Worm (Caenorhabditis elegans) whole organism, young adult: ENCODE measurements around the gene cdk-11.2.

ENCODE experiments used
- B0261.1 ChIP-seq: sonication (generic microtip); optimal IDR thresholded peaks from 2 replicates; lab custom pipeline; 2016; ENCODE audit warnings: mild to moderate bottlenecking, missing genetic modification characterization, moderate library complexity, missing compliant biosample characterization
- F10E7.11 ChIP-seq: sonication (generic microtip); optimal IDR thresholded peaks from 2 replicates; lab custom pipeline; 2017; ENCODE audit warnings: mild to moderate bottlenecking, missing genetic modification characterization, moderate library complexity, missing compliant biosample characterization
- F23B12.7 ChIP-seq: sonication (generic microtip); optimal IDR thresholded peaks from 2 replicates; lab custom pipeline; 2017; ENCODE audit warnings: missing genetic modification characterization, mild to moderate bottlenecking, missing compliant biosample characterization, antibody characterized with exemption, moderate library complexity; ENCODE audit not compliant: insufficient read depth
- F33H1.4 ChIP-seq: fragments of 200-800 bp; sonication (Bioruptor generic); IDR thresholded peaks from 2 replicates; pipeline ENCODE4 v1.3.6; 2022; ENCODE audit warnings: missing genetic modification reagents, missing genetic modification characterization, missing compliant biosample characterization
- K11D2.4 ChIP-seq: fragments of 200-800 bp; sonication (Bioruptor generic); IDR thresholded peaks from 2 replicates; pipeline ENCODE4 v1.3.6; 2022; ENCODE audit warnings: missing genetic modification reagents, missing genetic modification characterization, missing compliant biosample characterization
- T07F8.4 ChIP-seq: sonication (generic microtip); optimal IDR thresholded peaks from 2 replicates; lab custom pipeline; 2016; ENCODE audit warnings: mild to moderate bottlenecking, missing genetic modification characterization, moderate library complexity, missing compliant biosample characterization
- Y53G8AR.9 ChIP-seq: fragments of 200-800 bp; sonication (Bioruptor generic); conservative IDR thresholded peaks from 2 replicates; pipeline ENCODE4 v1.3.6; 2022; ENCODE audit warnings: missing genetic modification reagents, missing genetic modification characterization, missing compliant biosample characterization
- Y56A3A.18 ChIP-seq: fragments of 200-800 bp; sonication (Bioruptor generic); IDR thresholded peaks from 2 replicates; pipeline ENCODE4 v1.3.6; 2022; ENCODE audit warnings: missing genetic modification reagents, missing genetic modification characterization, missing compliant biosample characterization
- Y67H2A.10 ChIP-seq: fragments of 200-800 bp; sonication (Bioruptor generic); conservative IDR thresholded peaks from 2 replicates; pipeline ENCODE4 v1.3.6; 2022; ENCODE audit warnings: missing genetic modification reagents, missing genetic modification characterization, missing compliant biosample characterization
- aptf-3 ChIP-seq: fragments of 200-800 bp; sonication (Bioruptor generic); IDR thresholded peaks from 2 replicates; pipeline ENCODE4 v1.3.6; 2022; ENCODE audit warnings: missing genetic modification characterization, missing compliant biosample characterization
- atf-7 ChIP-seq: sonication (generic microtip); optimal IDR thresholded peaks from 2 replicates; lab custom pipeline; 2017; ENCODE audit warnings: mild to moderate bottlenecking, missing genetic modification characterization, missing compliant biosample characterization
- attf-3 ChIP-seq: fragments of 200-800 bp; sonication (Bioruptor generic); conservative IDR thresholded peaks from 2 replicates; pipeline ENCODE4 v1.3.6; 2022; ENCODE audit warnings: missing genetic modification reagents, missing genetic modification characterization, missing compliant biosample characterization
- attf-5 ChIP-seq: fragments of 200-800 bp; sonication (Bioruptor generic); optimal IDR thresholded peaks from 2 replicates; lab custom pipeline; 2018; ENCODE audit warnings: mild to moderate bottlenecking, missing genetic modification characterization, missing compliant biosample characterization
- attf-6 ChIP-seq: fragments of 200-800 bp; sonication (Bioruptor generic); IDR thresholded peaks from 2 replicates; pipeline ENCODE4 v1.3.6; 2022; ENCODE audit warnings: missing genetic modification reagents, missing genetic modification characterization, missing compliant biosample characterization
- cebp-2 ChIP-seq: fragments of 200-800 bp; sonication (Bioruptor generic); IDR thresholded peaks from 2 replicates; pipeline ENCODE4 v1.3.6; 2022; ENCODE audit warnings: missing genetic modification characterization, missing compliant biosample characterization
- ceh-58 ChIP-seq: fragments of 200-800 bp; sonication (Bioruptor generic); IDR thresholded peaks from 2 replicates; pipeline ENCODE4 v1.3.6; 2022; ENCODE audit warnings: missing genetic modification characterization, missing compliant biosample characterization
- ets-4 ChIP-seq: fragments of 200-800 bp; sonication (Bioruptor generic); optimal IDR thresholded peaks from 2 replicates; lab custom pipeline; 2018; ENCODE audit warnings: mild to moderate bottlenecking, missing genetic modification characterization, missing compliant biosample characterization
- him-1 ChIP-seq: sonication (generic microtip); optimal IDR thresholded peaks from 2 replicates; lab custom pipeline; 2016; ENCODE audit warnings: missing genotype, missing genetic modification reagents, missing genetic modification characterization, missing compliant biosample characterization
- hlh-12 ChIP-seq: sonication (generic microtip); optimal IDR thresholded peaks from 2 replicates; lab custom pipeline; 2016; ENCODE audit warnings: missing genetic modification characterization, missing compliant biosample characterization
- hmg-20 ChIP-seq: fragments of 200-800 bp; sonication (Bioruptor generic); IDR thresholded peaks from 2 replicates; pipeline ENCODE4 v1.3.6; 2022; ENCODE audit warnings: missing genetic modification reagents, missing genetic modification characterization, missing compliant biosample characterization
- hrde-1 ChIP-seq: sonication (generic microtip); optimal IDR thresholded peaks from 2 replicates; lab custom pipeline; 2016; ENCODE audit warnings: missing genetic modification characterization, mild to moderate bottlenecking, missing compliant biosample characterization, moderate library complexity, missing genotype, missing genetic modification reagents, borderline replicate concordance
- lsy-27 ChIP-seq: sonication (generic microtip); optimal IDR thresholded peaks from 2 replicates; lab custom pipeline; 2017; ENCODE audit warnings: missing genetic modification characterization, mild to moderate bottlenecking, missing compliant biosample characterization, antibody characterized with exemption, missing genotype, borderline replicate concordance; ENCODE audit not compliant: insufficient read depth
- madf-8 ChIP-seq: fragments of 200-800 bp; sonication (Bioruptor generic); conservative IDR thresholded peaks from 2 replicates; pipeline ENCODE4 v1.3.6; 2022; ENCODE audit warnings: missing genetic modification reagents, missing genetic modification characterization, missing compliant biosample characterization
- mes-4 ChIP-seq: sonication (generic microtip); optimal IDR thresholded peaks from 2 replicates; lab custom pipeline; 2016; ENCODE audit warnings: missing genotype, missing genetic modification characterization, missing compliant biosample characterization
- nfya-1 ChIP-seq: sonication (generic microtip); optimal IDR thresholded peaks from 2 replicates; lab custom pipeline; 2017; ENCODE audit warnings: antibody characterized with exemption, missing compliant biosample characterization, missing genetic modification characterization, borderline replicate concordance; ENCODE audit not compliant: insufficient read depth
- nfya-2 ChIP-seq: fragments of 200-800 bp; sonication (Bioruptor generic); IDR thresholded peaks from 2 replicates; pipeline ENCODE4 v1.3.6; 2022; ENCODE audit warnings: missing genetic modification reagents, missing genetic modification characterization, missing compliant biosample characterization
- nhr-179 ChIP-seq: sonication (generic microtip); optimal IDR thresholded peaks from 2 replicates; lab custom pipeline; 2016; ENCODE audit warnings: mild to moderate bottlenecking, missing genetic modification characterization, missing compliant biosample characterization
- nhr-27 ChIP-seq: fragments of 200-800 bp; sonication (Bioruptor generic); optimal IDR thresholded peaks from 2 replicates; lab custom pipeline; 2018; ENCODE audit warnings: mild to moderate bottlenecking, missing genetic modification characterization, moderate library complexity, missing compliant biosample characterization
- nhr-90 ChIP-seq: sonication (generic microtip); optimal IDR thresholded peaks from 2 replicates; lab custom pipeline; 2016; ENCODE audit warnings: missing genotype, mild to moderate bottlenecking, missing genetic modification characterization, missing compliant biosample characterization
- pbrm-1 ChIP-seq: fragments of 200-800 bp; sonication (Bioruptor generic); IDR thresholded peaks from 2 replicates; pipeline ENCODE4 v1.3.6; 2022; ENCODE audit warnings: missing genetic modification reagents, missing genetic modification characterization, missing compliant biosample characterization
- pha-4 ChIP-seq: fragments of 150-350 bp; sonication (generic microtip); optimal IDR thresholded peaks from 2 replicates; lab custom pipeline; 2014; ENCODE audit warnings: missing biosample characterization, missing genetic modification reagents, missing genetic modification characterization
- repo-1 ChIP-seq: sonication (generic microtip); optimal IDR thresholded peaks from 2 replicates; lab custom pipeline; 2017; ENCODE audit warnings: mild to moderate bottlenecking, missing genetic modification characterization, missing compliant biosample characterization
- sea-2 ChIP-seq: fragments of 200-800 bp; sonication (Bioruptor generic); IDR thresholded peaks from 2 replicates; pipeline ENCODE4 v1.3.6; 2022; ENCODE audit warnings: missing genetic modification characterization, missing compliant biosample characterization
- snpc-1.1 ChIP-seq: sonication (generic microtip); optimal IDR thresholded peaks from 2 replicates; lab custom pipeline; 2017; ENCODE audit warnings: missing genetic modification characterization, mild to moderate bottlenecking, missing compliant biosample characterization, antibody characterized with exemption, moderate library complexity, missing genotype, missing genetic modification reagents; ENCODE audit not compliant: insufficient read depth
- sptf-2 ChIP-seq: fragments of 200-800 bp; sonication (Bioruptor generic); optimal IDR thresholded peaks from 2 replicates; lab custom pipeline; 2018; ENCODE audit warnings: mild to moderate bottlenecking, missing genetic modification characterization, missing compliant biosample characterization
- tbx-9 ChIP-seq: sonication (generic microtip); optimal IDR thresholded peaks from 2 replicates; lab custom pipeline; 2016; ENCODE audit warnings: borderline replicate concordance, missing genetic modification characterization, inconsistent platforms, missing compliant biosample characterization
- ztf-25 ChIP-seq: fragments of 200-800 bp; sonication (Bioruptor generic); IDR thresholded peaks from 2 replicates; pipeline ENCODE4 v1.3.6; 2022; ENCODE audit warnings: missing genetic modification reagents, missing genetic modification characterization, missing compliant biosample characterization

The cdk-11.2 gene

ce11 chrX:10377663-10378062 is 41.9 kb downstream of the cdk-11.2 start (continued):
- TF ChIP-seq attf-3 (GFP tag; lab: Robert Waterston, UW) (no peak), T07F8.4 (no peak), hrde-1 (tag; lab: Kevin White, UChicago) (no peak), repo-1 (tag; lab: Kevin White, UChicago) (no peak), sea-2 (GFP tag; lab: Robert Waterston, UW) (no peak), Y67H2A.10 (GFP tag; lab: Robert Waterston, UW) (no peak), F10E7.11 (tag; lab: Kevin White, UChicago) (no peak), tbx-9 (tag; lab: Kevin White, UChicago) (no peak), nhr-90 (no peak), F33H1.4 (no peak), atf-7 (tag; lab: Kevin White, UChicago) (peak; percentile 11), attf-5 (GFP tag; lab: Kevin White, UChicago) (peak; percentile 57), mes-4 (tag; lab: Kevin White, UChicago) (no peak), F23B12.7 (tag; lab: Kevin White, UChicago) (peak; percentile 26), pbrm-1 (GFP tag; lab: Robert Waterston, UW) (peak; percentile 59; the same call in 1 of the 2 replicates), Y53G8AR.9 (no peak), madf-8 (no peak), ceh-58 (GFP tag; lab: Robert Waterston, UW) (no peak), snpc-1.1 (no peak), sptf-2 (GFP tag; lab: Kevin White, UChicago) (no peak), nhr-27 (tag; lab: Kevin White, UChicago) (no peak), nhr-179 (no peak), B0261.1 (tag; lab: Kevin White, UChicago) (no peak), aptf-3 (GFP tag; lab: Robert Waterston, UW) (no peak), nfya-2 (GFP tag; lab: Robert Waterston, UW) (no peak), ztf-25 (GFP tag; lab: Robert Waterston, UW) (no peak), cebp-2 (GFP tag; lab: Robert Waterston, UW) (no peak), attf-6 (GFP tag; lab: Robert Waterston, UW) (no peak)

DNA sequence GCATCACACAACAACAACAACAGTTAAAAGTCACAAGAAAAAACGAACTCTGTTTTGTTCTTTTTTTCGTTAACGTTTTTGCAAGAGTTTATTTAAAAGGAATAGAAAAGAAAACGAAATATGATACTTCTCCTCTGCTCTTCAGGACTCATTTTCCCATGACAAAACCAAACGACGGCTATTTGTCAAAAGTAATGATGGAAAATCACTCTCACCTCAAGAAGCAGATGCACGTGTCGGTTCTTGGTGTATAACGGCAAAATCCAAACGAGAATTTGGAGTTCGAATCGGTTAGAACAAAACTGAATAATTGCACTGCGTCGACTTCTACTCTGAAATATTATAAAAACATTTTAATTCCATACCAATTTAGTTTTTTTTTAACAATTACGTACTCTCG is 42.6 kb downstream of the cdk-11.2 start:
- TF ChIP-seq K11D2.4 (GFP tag; lab: Robert Waterston, UW) (no peak), snpc-1.1 (no peak), him-1 (tag; lab: Kevin White, UChicago) (no peak), B0261.1 (tag; lab: Kevin White, UChicago) (no peak), hlh-12 (tag; lab: Kevin White, UChicago) (no peak), pha-4 (tag; lab: Kevin White, UChicago) (no peak), ets-4 (no peak), lsy-27 (tag; lab: Kevin White, UChicago) (no peak), hmg-20 (GFP tag; lab: Robert Waterston, UW) (no peak), Y56A3A.18 (GFP tag; lab: Robert Waterston, UW) (no peak), atf-7 (tag; lab: Kevin White, UChicago) (no peak), nhr-27 (tag; lab: Kevin White, UChicago) (no peak), nfya-1 (no peak)
- TF ChIP-seq, all 124 proteins: peak for 0
